Worm (Caenorhabditis elegans) whole organism, L3 larva: Measurements from ENCODE around the gene attf-2.

Experiments
- R02D3.7 ChIP-seq: fragments of 150-350 bp; optimal IDR thresholded peaks from 2 replicates; lab custom pipeline; 2014; ENCODE audit warnings: missing biosample characterization, missing genetic modification characterization
- ceh-28 ChIP-seq: fragments of 150-350 bp; optimal IDR thresholded peaks from 2 replicates; lab custom pipeline; 2014; ENCODE audit warnings: missing biosample characterization, missing genetic modification reagents, missing genetic modification characterization
- daf-12 ChIP-seq: fragments of 150-350 bp; optimal IDR thresholded peaks from 2 replicates; lab custom pipeline; 2014; ENCODE audit warnings: missing biosample characterization, missing genetic modification reagents, missing genetic modification characterization
- egl-27 ChIP-seq: sonication (generic microtip); optimal IDR thresholded peaks from 4 replicates; lab custom pipeline; 2017; ENCODE audit warnings: missing biosample characterization, missing genetic modification reagents, missing genetic modification characterization
- egl-5 ChIP-seq: fragments of 150-350 bp; optimal IDR thresholded peaks from 2 replicates; lab custom pipeline; 2017; ENCODE audit warnings: missing biosample characterization, missing genetic modification reagents, missing genetic modification characterization, inconsistent platforms
- elt-1 ChIP-seq: fragments of 150-350 bp; optimal IDR thresholded peaks from 2 replicates; lab custom pipeline; 2014; ENCODE audit warnings: missing biosample characterization, missing genetic modification characterization
- elt-2 ChIP-seq: sonication (generic microtip); optimal IDR thresholded peaks from 2 replicates; lab custom pipeline; 2016; ENCODE audit warnings: missing genetic modification reagents, mild to moderate bottlenecking, missing genetic modification characterization, missing compliant biosample characterization
- elt-3 ChIP-seq, 3 experiments: fragments of 150-350 bp in 1 of 3; sonication (generic microtip) in 2 of 3; optimal IDR thresholded peaks; 2 replicates in 2 of 3; 4 replicates in 1 of 3; lab custom pipeline; 2014 to 2017; ENCODE audit warnings: missing biosample characterization in 3 of 3, missing genetic modification characterization in 3 of 3
- eor-1 ChIP-seq, 2 experiments: fragments of 150-350 bp; optimal IDR thresholded peaks; 2 replicates each; lab custom pipeline; 2014 to 2018; ENCODE audit warnings: missing biosample characterization in 2 of 2, missing genetic modification characterization in 2 of 2
- fkh-10 ChIP-seq: sonication (generic microtip); optimal IDR thresholded peaks from 2 replicates; lab custom pipeline; 2017; ENCODE audit warnings: missing biosample characterization, missing genetic modification reagents, missing genetic modification characterization
- fkh-2 ChIP-seq: fragments of 150-350 bp; optimal IDR thresholded peaks from 2 replicates; lab custom pipeline; 2014; ENCODE audit warnings: missing biosample characterization, missing genetic modification reagents, missing genetic modification characterization
- fos-1 ChIP-seq: fragments of 150-350 bp; optimal IDR thresholded peaks from 2 replicates; lab custom pipeline; 2014; ENCODE audit warnings: missing biosample characterization, missing genetic modification characterization
- hmg-11 ChIP-seq: sonication (generic microtip); optimal IDR thresholded peaks from 2 replicates; lab custom pipeline; 2016; ENCODE audit warnings: missing genetic modification characterization, missing compliant biosample characterization
- jun-1 ChIP-seq: fragments of 150-350 bp; optimal IDR thresholded peaks from 2 replicates; lab custom pipeline; 2014; ENCODE audit warnings: missing biosample characterization, missing genetic modification reagents, missing genetic modification characterization
- lin-39 ChIP-seq: fragments of 150-350 bp; optimal IDR thresholded peaks from 2 replicates; lab custom pipeline; 2018; ENCODE audit warnings: missing biosample characterization, missing genetic modification reagents, missing genetic modification characterization
- lsy-12 ChIP-seq: sonication (generic microtip); optimal IDR thresholded peaks from 2 replicates; lab custom pipeline; 2016; ENCODE audit warnings: mild to moderate bottlenecking, missing genetic modification characterization, missing compliant biosample characterization
- mdl-1 ChIP-seq: fragments of 150-350 bp; optimal IDR thresholded peaks from 2 replicates; lab custom pipeline; 2014; ENCODE audit warnings: missing biosample characterization, missing genetic modification characterization
- nfya-1 ChIP-seq: sonication (generic microtip); optimal IDR thresholded peaks from 2 replicates; lab custom pipeline; 2017; ENCODE audit warnings: missing genetic modification characterization, mild to moderate bottlenecking, missing compliant biosample characterization, antibody characterized with exemption, moderate library complexity; ENCODE audit not compliant: insufficient read depth
- nhr-11 ChIP-seq: fragments of 150-350 bp; optimal IDR thresholded peaks from 2 replicates; lab custom pipeline; 2014; ENCODE audit warnings: missing biosample characterization, missing genetic modification characterization
- nhr-12 ChIP-seq: fragments of 150-350 bp; optimal IDR thresholded peaks from 2 replicates; lab custom pipeline; 2014; ENCODE audit warnings: missing biosample characterization, missing genetic modification characterization
- nhr-23 ChIP-seq: fragments of 150-350 bp; optimal IDR thresholded peaks from 2 replicates; lab custom pipeline; 2014; ENCODE audit warnings: missing biosample characterization, missing genetic modification reagents, missing genetic modification characterization
- nhr-43 ChIP-seq: sonication (generic microtip); optimal IDR thresholded peaks from 2 replicates; lab custom pipeline; 2016; ENCODE audit warnings: mild to moderate bottlenecking, missing genetic modification characterization, missing compliant biosample characterization; ENCODE audit not compliant: poor library complexity, severe bottlenecking
- nhr-76 ChIP-seq: fragments of 150-350 bp; sonication (generic microtip); optimal IDR thresholded peaks from 5 replicates; lab custom pipeline; 2014; ENCODE audit warnings: missing biosample characterization, missing genetic modification characterization
- nhr-77 ChIP-seq: fragments of 150-350 bp; optimal IDR thresholded peaks from 2 replicates; lab custom pipeline; 2014; ENCODE audit warnings: missing biosample characterization, missing genetic modification characterization
- pha-4 ChIP-seq: fragments of 150-350 bp; optimal IDR thresholded peaks from 2 replicates; lab custom pipeline; 2014; ENCODE audit warnings: missing biosample characterization, missing genetic modification reagents, missing genetic modification characterization
- pqm-1 ChIP-seq: fragments of 150-350 bp; optimal IDR thresholded peaks from 2 replicates; lab custom pipeline; 2017; ENCODE audit warnings: missing biosample characterization, missing genetic modification characterization, inconsistent platforms
- sea-2 ChIP-seq: fragments of 150-350 bp; sonication (generic microtip); optimal IDR thresholded peaks from 4 replicates; lab custom pipeline; 2014; ENCODE audit warnings: missing biosample characterization, missing genetic modification reagents, missing genetic modification characterization
- snpc-4 ChIP-seq: fragments of 150-350 bp; optimal IDR thresholded peaks from 2 replicates; lab custom pipeline; 2014; ENCODE audit warnings: missing biosample characterization, missing genetic modification characterization
- tbx-2 ChIP-seq: sonication (generic microtip); optimal IDR thresholded peaks from 2 replicates; lab custom pipeline; 2016; ENCODE audit warnings: mild to moderate bottlenecking, missing genetic modification characterization, missing compliant biosample characterization
- unc-62 ChIP-seq: fragments of 150-350 bp; sonication (generic microtip); optimal IDR thresholded peaks from 4 replicates; lab custom pipeline; 2014; ENCODE audit warnings: missing biosample characterization, missing genetic modification reagents, missing genetic modification characterization
- zag-1 ChIP-seq: fragments of 150-350 bp; optimal IDR thresholded peaks from 2 replicates; lab custom pipeline; 2014; ENCODE audit warnings: missing biosample characterization, missing genetic modification characterization
- ztf-11 ChIP-seq: fragments of 150-350 bp; optimal IDR thresholded peaks from 2 replicates; lab custom pipeline; 2014; ENCODE audit warnings: missing biosample characterization, missing genetic modification characterization

attf-2 gene

ce11 chrV:7194818-7195217 is 1.1 kb downstream of the attf-2 start:
- TF ChIP-seq eor-1 (tag; optimal IDR thresholded peaks at IDR 0.05; lab: Kevin White, UChicago): no peak
- TF ChIP-seq ztf-11 (tag; lab: Kevin White, UChicago): no peak
- TF ChIP-seq elt-2 (tag; lab: Kevin White, UChicago): no peak
- TF ChIP-seq ceh-28: no peak
- no peak for TF ChIP-seq fos-1
- no peak for TF ChIP-seq egl-27
- no peak for TF ChIP-seq pqm-1 (tag; lab: Kevin White, UChicago)
- no peak for TF ChIP-seq R02D3.7 (tag; lab: Kevin White, UChicago)
- no peak for TF ChIP-seq nhr-43 (tag; lab: Kevin White, UChicago)
- no peak for TF ChIP-seq nhr-12 (tag; lab: Kevin White, UChicago)
- no peak for TF ChIP-seq lin-39 (tag; lab: Kevin White, UChicago)
- no peak for TF ChIP-seq sea-2 (GFP tag; lab: Kevin White, UChicago)
- no peak for TF ChIP-seq snpc-4 (tag; lab: Kevin White, UChicago)
- no peak for TF ChIP-seq hmg-11 (tag; lab: Kevin White, UChicago)

- no peak for TF ChIP-seq egl-27
- no peak for TF ChIP-seq ceh-28
- TF ChIP-seq R02D3.7 (tag; lab: Kevin White, UChicago): no peak
- no peak for TF ChIP-seq nhr-76
- no peak for TF ChIP-seq sea-2 (GFP tag; lab: Kevin White, UChicago)
- no peak for TF ChIP-seq tbx-2
- no peak for TF ChIP-seq nhr-43 (tag; lab: Kevin White, UChicago)
- TF ChIP-seq elt-1 (tag; lab: Kevin White, UChicago): no peak
- TF ChIP-seq daf-12: no peak
- TF ChIP-seq pqm-1 (tag; lab: Kevin White, UChicago): no peak
- no peak for TF ChIP-seq unc-62 (GFP tag; lab: Kevin White, UChicago)
- no peak for TF ChIP-seq elt-2 (tag; lab: Kevin White, UChicago)
- no peak for TF ChIP-seq elt-3 (tag; optimal IDR thresholded peaks at IDR 0.05; lab: Kevin White, UChicago)
- no peak for TF ChIP-seq nhr-11 (tag; lab: Kevin White, UChicago)
- TF ChIP-seq mdl-1 (tag; lab: Kevin White, UChicago): no peak
- no peak for TF ChIP-seq fkh-10
- TF ChIP-seq nhr-77 (tag; lab: Kevin White, UChicago): no peak
- no peak for TF ChIP-seq zag-1 (tag; lab: Kevin White, UChicago)
Observed at ce11 chrV:7193562-7193961, 2.4 kb downstream of the attf-2 start, which contains the start of gene F09G2.8. Gene F09G2.8, minus strand, starts transcription at chrV:7193662.

DNA sequence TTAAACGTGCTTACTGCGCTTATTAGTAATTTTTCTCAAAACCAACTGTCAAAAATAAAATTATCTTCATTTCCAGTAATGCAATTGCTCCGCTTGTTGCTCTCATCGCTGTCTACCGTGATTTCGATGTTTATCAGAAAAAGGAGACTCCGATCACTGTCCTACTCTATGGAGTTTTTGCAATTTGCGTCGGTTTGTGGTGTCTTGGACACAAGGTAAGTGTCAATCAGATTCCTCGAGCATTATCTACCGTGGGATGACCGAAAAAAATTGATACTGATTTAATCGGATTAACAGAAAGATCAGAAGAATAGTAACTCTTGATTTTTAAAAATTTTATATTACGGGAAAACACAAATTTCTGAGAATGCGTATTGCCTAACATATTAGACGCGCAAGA is 8.6 kb downstream of the attf-2 start:
- TF ChIP-seq elt-2 (tag; lab: Kevin White, UChicago): peak; percentile 29
- TF ChIP-seq sea-2 (GFP tag; lab: Kevin White, UChicago): no peak
- TF ChIP-seq lsy-12 (tag; lab: Kevin White, UChicago): no peak
- TF ChIP-seq fkh-10: no peak
- no peak for TF ChIP-seq nfya-1

DNA sequence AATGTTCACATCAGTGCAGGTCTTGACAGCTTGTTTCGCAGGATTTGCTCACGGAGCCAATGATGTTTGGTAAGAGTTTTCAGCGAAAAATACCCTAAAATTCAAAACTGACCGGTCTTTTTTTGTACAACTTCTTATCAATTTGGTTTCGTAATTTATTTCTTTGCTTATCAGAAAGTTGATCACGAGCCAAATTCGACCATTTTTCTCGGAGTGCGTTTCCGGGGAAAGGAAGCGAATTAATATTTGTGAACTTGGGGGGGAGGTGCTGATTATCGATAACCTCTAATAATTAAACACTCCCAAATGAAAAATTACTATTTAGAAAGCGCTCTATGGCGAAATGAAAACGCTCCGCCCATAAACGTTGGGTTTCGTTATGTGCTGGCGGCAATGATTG is 9.3 kb downstream of the attf-2 start:
- TF ChIP-seq jun-1 (peak; percentile 73), mdl-1 (tag; lab: Kevin White, UChicago) (no peak), elt-2 (tag; lab: Kevin White, UChicago) (peak; percentile 82), pqm-1 (tag; lab: Kevin White, UChicago) (peak; percentile 77), fkh-10 (no peak), nhr-43 (tag; lab: Kevin White, UChicago) (no peak), nhr-76 (no peak)

ce11 chrV:7184549-7184948 is 11.4 kb downstream of the attf-2 start, which contains the start of gene pitr-5:
Gene pitr-5, plus strand, starts transcription at chrV:7184849.
- TF ChIP-seq fkh-2 (no peak), tbx-2 (no peak), fos-1 (no peak), nhr-23 (no peak), nhr-12 (tag; lab: Kevin White, UChicago) (no peak), daf-12 (no peak), pha-4 (no peak)

- TF ChIP-seq nhr-77 (tag; lab: Kevin White, UChicago) (no peak), hmg-11 (tag; lab: Kevin White, UChicago) (peak; percentile 60), egl-5 (tag; lab: Kevin White, UChicago) (no peak), nfya-1 (peak; percentile 14)
Observed at ce11 chrV:7178843-7179242, 17.1 kb downstream of the attf-2 start, which contains the start of gene cpsf-2. Gene cpsf-2, plus strand, starts transcription at chrV:7179172.
